Fruit fly (Drosophila melanogaster) whole organism, prepupa: ENCODE measurements around the gene CG7730.

Experiments used
- Blimp-1 ChIP-seq: fragments of 200-800 bp; sonication (Bioruptor generic); optimal IDR thresholded peaks from 3 replicates; lab custom pipeline; 2017; ENCODE audit warnings: missing biosample characterization, missing genetic modification characterization, mild to moderate bottlenecking, moderate library complexity, missing genetic modification reagents
- CG10631 ChIP-seq: fragments of 200-800 bp; sonication (Bioruptor generic); optimal IDR thresholded peaks from 2 replicates; lab custom pipeline; 2016; ENCODE audit warnings: missing biosample characterization, missing genetic modification characterization
- CG10669 ChIP-seq: fragments of 200-800 bp; sonication (Bioruptor generic); optimal IDR thresholded peaks from 3 replicates; lab custom pipeline; 2018; ENCODE audit warnings: missing biosample characterization, mild to moderate bottlenecking, missing genetic modification characterization, moderate library complexity
- CG11294 ChIP-seq: fragments of 200-800 bp; sonication (Bioruptor generic); IDR thresholded peaks from 2 replicates; pipeline ENCODE4 v1.3.6; 2022; ENCODE audit warnings: missing biosample characterization, missing genetic modification characterization
- CG11762 ChIP-seq: fragments of 200-800 bp; sonication (Bioruptor generic); optimal IDR thresholded peaks from 3 replicates; lab custom pipeline; 2016; ENCODE audit warnings: missing biosample characterization, missing genetic modification characterization; ENCODE audit not compliant: insufficient read depth
- CG11902 ChIP-seq: fragments of 200-800 bp; sonication (Bioruptor generic); optimal IDR thresholded peaks from 3 replicates; lab custom pipeline; 2016; ENCODE audit warnings: missing biosample characterization, missing genetic modification characterization
- CG15336 ChIP-seq: fragments of 200-800 bp; sonication (Bioruptor generic); IDR thresholded peaks from 2 replicates; pipeline ENCODE4 v1.3.6; 2022; ENCODE audit warnings: missing biosample characterization, missing genetic modification characterization
- CG1621 ChIP-seq: fragments of 200-800 bp; sonication (Bioruptor generic); optimal IDR thresholded peaks from 3 replicates; lab custom pipeline; 2018; ENCODE audit warnings: missing biosample characterization, mild to moderate bottlenecking, missing genetic modification characterization
- CG16779 ChIP-seq: fragments of 200-800 bp; sonication (Bioruptor generic); optimal IDR thresholded peaks from 3 replicates; lab custom pipeline; 2017; ENCODE audit warnings: missing biosample characterization, mild to moderate bottlenecking, missing genetic modification characterization
- CG3032 ChIP-seq: fragments of 200-800 bp; optimal IDR thresholded peaks from 2 replicates; lab custom pipeline; 2019; ENCODE audit warnings: missing biosample characterization, mild to moderate bottlenecking, missing genetic modification characterization, moderate library complexity
- CG31627 ChIP-seq: fragments of 200-800 bp; sonication (Bioruptor generic); optimal IDR thresholded peaks from 3 replicates; lab custom pipeline; 2016; ENCODE audit warnings: missing biosample characterization, missing genetic modification characterization
- CG32006 ChIP-seq: fragments of 200-800 bp; sonication (Bioruptor generic); optimal IDR thresholded peaks from 3 replicates; lab custom pipeline; 2017; ENCODE audit warnings: missing biosample characterization, mild to moderate bottlenecking, missing genetic modification characterization
- CG34406 ChIP-seq: fragments of 200-800 bp; sonication (Bioruptor generic); optimal IDR thresholded peaks from 3 replicates; lab custom pipeline; 2016; ENCODE audit warnings: missing biosample characterization, missing genetic modification characterization
- CG3919 ChIP-seq: fragments of 200-800 bp; sonication (Bioruptor generic); optimal IDR thresholded peaks from 3 replicates; lab custom pipeline; 2016; ENCODE audit warnings: missing biosample characterization, missing genetic modification characterization
- CG4318 ChIP-seq: fragments of 200-800 bp; sonication (Bioruptor generic); optimal IDR thresholded peaks from 3 replicates; lab custom pipeline; 2017; ENCODE audit warnings: missing biosample characterization, mild to moderate bottlenecking, missing genetic modification characterization
- CG6163 ChIP-seq: fragments of 200-800 bp; sonication (Bioruptor generic); IDR thresholded peaks from 3 replicates; pipeline ENCODE4 v1.3.6; 2022; ENCODE audit warnings: missing biosample characterization, missing genetic modification characterization
- CG6276 ChIP-seq: fragments of 200-800 bp; sonication (Bioruptor generic); optimal IDR thresholded peaks from 2 replicates; lab custom pipeline; 2017; ENCODE audit warnings: missing biosample characterization, mild to moderate bottlenecking, missing genetic modification characterization
- CG6792 ChIP-seq: fragments of 200-800 bp; sonication (Bioruptor generic); optimal IDR thresholded peaks from 3 replicates; lab custom pipeline; 2016; ENCODE audit warnings: missing biosample characterization, missing genetic modification characterization
- CG6808 ChIP-seq: fragments of 200-800 bp; sonication (Bioruptor generic); optimal IDR thresholded peaks from 3 replicates; lab custom pipeline; 2017; ENCODE audit warnings: missing biosample characterization, missing genetic modification characterization, mild to moderate bottlenecking, moderate library complexity, missing genetic modification reagents
- CG6854 ChIP-seq: fragments of 200-800 bp; sonication (Bioruptor generic); optimal IDR thresholded peaks from 2 replicates; lab custom pipeline; 2017; ENCODE audit warnings: missing biosample characterization, mild to moderate bottlenecking, missing genetic modification characterization
- CG7368 ChIP-seq: fragments of 200-800 bp; sonication (Bioruptor generic); optimal IDR thresholded peaks from 3 replicates; lab custom pipeline; 2016; ENCODE audit warnings: missing biosample characterization, missing genetic modification characterization
- CG8319 ChIP-seq: fragments of 200-800 bp; sonication (Bioruptor generic); optimal IDR thresholded peaks from 3 replicates; lab custom pipeline; 2016; ENCODE audit warnings: missing biosample characterization, missing genetic modification characterization
- CG9139 ChIP-seq: fragments of 200-800 bp; sonication (Bioruptor generic); optimal IDR thresholded peaks from 3 replicates; lab custom pipeline; 2017; ENCODE audit warnings: missing biosample characterization, mild to moderate bottlenecking, missing genetic modification characterization
- Eip75B ChIP-seq: fragments of 200-800 bp; sonication (Bioruptor generic); optimal IDR thresholded peaks from 3 replicates; lab custom pipeline; 2016; ENCODE audit warnings: missing biosample characterization, missing genetic modification characterization
- Eip78C ChIP-seq: fragments of 200-800 bp; sonication (Bioruptor generic); peaks from one replicate; lab custom pipeline; 2016; ENCODE audit warnings: missing biosample characterization, missing genetic modification characterization
- Eip93F ChIP-seq: fragments of 200-800 bp; sonication (Bioruptor generic); optimal IDR thresholded peaks from 2 replicates; lab custom pipeline; 2016; ENCODE audit warnings: missing biosample characterization, mild to moderate bottlenecking, missing genetic modification characterization
- Ets96B ChIP-seq: fragments of 200-800 bp; optimal IDR thresholded peaks from 2 replicates; lab custom pipeline; 2019; ENCODE audit warnings: missing biosample characterization, mild to moderate bottlenecking, missing genetic modification characterization, moderate library complexity
- Gug ChIP-seq: fragments of 200-800 bp; sonication (Bioruptor generic); IDR thresholded peaks from 2 replicates; pipeline ENCODE4 v1.3.6; 2022; ENCODE audit warnings: missing biosample characterization, missing genetic modification characterization
- Hr38 ChIP-seq: sonication (Bioruptor generic); optimal IDR thresholded peaks from 2 replicates; lab custom pipeline; 2016; ENCODE audit warnings: missing biosample characterization, missing genetic modification characterization
- Hr39 ChIP-seq: fragments of 200-800 bp; sonication (Bioruptor generic); optimal IDR thresholded peaks from 2 replicates; lab custom pipeline; 2016; ENCODE audit warnings: missing biosample characterization, missing genetic modification characterization
- Lpt ChIP-seq: fragments of 200-800 bp; sonication (Bioruptor generic); optimal IDR thresholded peaks from 3 replicates; lab custom pipeline; 2016; ENCODE audit warnings: missing biosample characterization, missing genetic modification characterization
- Met ChIP-seq: fragments of 200-800 bp; sonication (Bioruptor generic); optimal IDR thresholded peaks from 3 replicates; lab custom pipeline; 2016; ENCODE audit warnings: missing biosample characterization, missing genetic modification characterization
- OdsH ChIP-seq: fragments of 200-800 bp; sonication (Bioruptor generic); optimal IDR thresholded peaks from 3 replicates; lab custom pipeline; 2016; ENCODE audit warnings: missing biosample characterization, missing genetic modification characterization
- Sox14 ChIP-seq: fragments of 200-800 bp; sonication (Bioruptor generic); optimal IDR thresholded peaks from 3 replicates; lab custom pipeline; 2016; ENCODE audit warnings: missing biosample characterization, missing genetic modification characterization
- Sox15 ChIP-seq: fragments of 200-800 bp; sonication (Bioruptor generic); optimal IDR thresholded peaks from 3 replicates; lab custom pipeline; 2016; ENCODE audit warnings: missing biosample characterization, missing genetic modification characterization
- acj6 ChIP-seq: fragments of 200-800 bp; sonication (Bioruptor generic); optimal IDR thresholded peaks from 3 replicates; lab custom pipeline; 2016; ENCODE audit warnings: missing biosample characterization, missing genetic modification characterization
- cyc ChIP-seq: fragments of 200-800 bp; sonication (Bioruptor generic); optimal IDR thresholded peaks from 3 replicates; lab custom pipeline; 2016; ENCODE audit warnings: missing biosample characterization, missing genetic modification characterization
- dsx ChIP-seq: fragments of 200-800 bp; optimal IDR thresholded peaks from 3 replicates; lab custom pipeline; 2019; ENCODE audit warnings: missing biosample characterization, mild to moderate bottlenecking, missing genetic modification characterization, moderate library complexity; ENCODE audit not compliant: poor library complexity, severe bottlenecking
- eg ChIP-seq: fragments of 200-800 bp; sonication (Bioruptor generic); IDR thresholded peaks from 3 replicates; pipeline ENCODE4 v1.3.6; 2022; ENCODE audit warnings: missing biosample characterization, missing genetic modification characterization
- esn ChIP-seq: fragments of 200-800 bp; sonication (Bioruptor generic); optimal IDR thresholded peaks from 2 replicates; lab custom pipeline; 2016; ENCODE audit warnings: missing biosample characterization, mild to moderate bottlenecking, missing genetic modification characterization, moderate library complexity
- fd59A ChIP-seq: fragments of 200-800 bp; sonication (Bioruptor generic); optimal IDR thresholded peaks from 2 replicates; lab custom pipeline; 2017; ENCODE audit warnings: missing biosample characterization, mild to moderate bottlenecking, missing genetic modification characterization, missing genetic modification reagents
- fd85E ChIP-seq: fragments of 200-800 bp; sonication (Bioruptor generic); optimal IDR thresholded peaks from 3 replicates; lab custom pipeline; 2016; ENCODE audit warnings: missing biosample characterization, missing genetic modification characterization
- fkh ChIP-seq: fragments of 200-800 bp; sonication (Bioruptor generic); optimal IDR thresholded peaks from 3 replicates; lab custom pipeline; 2017; ENCODE audit warnings: missing biosample characterization, mild to moderate bottlenecking, missing genetic modification characterization, moderate library complexity
- lz ChIP-seq: fragments of 200-800 bp; sonication (Bioruptor generic); optimal IDR thresholded peaks from 3 replicates; lab custom pipeline; 2016; ENCODE audit warnings: missing biosample characterization, missing genetic modification characterization
- net ChIP-seq: fragments of 200-800 bp; sonication (Bioruptor generic); optimal IDR thresholded peaks from 3 replicates; lab custom pipeline; 2016; ENCODE audit warnings: missing biosample characterization, missing genetic modification characterization
- salr ChIP-seq, 2 experiments: fragments of 200-800 bp; sonication (Bioruptor generic); optimal IDR thresholded peaks; 3 replicates each; lab custom pipeline; 2016 to 2018; ENCODE audit warnings: missing biosample characterization in 2 of 2, missing genetic modification characterization in 2 of 2, mild to moderate bottlenecking in 1 of 2
- spab ChIP-seq: fragments of 200-800 bp; sonication (Bioruptor generic); optimal IDR thresholded peaks from 2 replicates; lab custom pipeline; 2017; ENCODE audit warnings: missing biosample characterization, mild to moderate bottlenecking, missing genetic modification characterization, missing genetic modification reagents
- svp ChIP-seq: fragments of 200-800 bp; sonication (Bioruptor generic); peaks from one replicate; lab custom pipeline; 2016; ENCODE audit warnings: missing biosample characterization, missing genetic modification characterization
- vri ChIP-seq: fragments of 200-800 bp; sonication (Bioruptor generic); optimal IDR thresholded peaks from 3 replicates; lab custom pipeline; 2016; ENCODE audit warnings: missing biosample characterization, mild to moderate bottlenecking, missing genetic modification characterization

Gene CG7730

dm6 chr3L:17006250-17006693, 21.0 kb upstream of the CG7730 start:
- TF ChIP-seq vri (peak; percentile 37), Met (GFP tag; lab: Kevin White, UChicago) (peak; percentile 20), cyc (GFP tag; lab: Kevin White, UChicago) (peak; percentile 28), Gug (GFP tag; lab: Robert Waterston, UW) (peak; percentile 33), CG9139 (GFP tag; lab: Kevin White, UChicago) (no peak), OdsH (peak; percentile 6), CG10669 (GFP tag; lab: Kevin White, UChicago) (no peak), fd59A (no peak), fkh (GFP tag; lab: Kevin White, UChicago) (peak; percentile 84), esn (GFP tag; lab: Kevin White, UChicago) (peak; percentile 9), svp (GFP tag; lab: Kevin White, UChicago) (peak; percentile 51), Lpt (GFP tag; lab: Kevin White, UChicago) (no peak), CG3919 (GFP tag; lab: Kevin White, UChicago) (peak; percentile 28), CG31627 (GFP tag; lab: Kevin White, UChicago) (peak; percentile 33), CG34406 (GFP tag; lab: Kevin White, UChicago) (no peak), eg (peak; percentile 33; the same call in 1 of the 3 replicates), CG16779 (no peak), CG1621 (tag; lab: Kevin White, UChicago) (no peak), Eip93F (no peak), CG11294 (no peak), CG11902 (GFP tag; lab: Kevin White, UChicago) (no peak), CG6854 (GFP tag; lab: Kevin White, UChicago) (no peak), Eip78C (peak; percentile 37), Sox14 (GFP tag; lab: Kevin White, UChicago) (peak; percentile 33), Blimp-1 (no peak), Hr39 (no peak)

dm6 chr3L:17007041-17007471, 20.3 kb upstream of the CG7730 start:
- TF ChIP-seq CG6792 (GFP tag; lab: Kevin White, UChicago) (peak; percentile 17), Sox14 (GFP tag; lab: Kevin White, UChicago) (peak; percentile 50), fd85E (GFP tag; lab: Kevin White, UChicago) (no peak), net (GFP tag; lab: Kevin White, UChicago) (peak; percentile 51), esn (GFP tag; lab: Kevin White, UChicago) (peak; percentile 19), CG1621 (tag; lab: Kevin White, UChicago) (peak; percentile 11), spab (GFP tag; lab: Kevin White, UChicago) (peak; percentile 51), salr (GFP tag; optimal IDR thresholded peaks at IDR 0.05; lab: Kevin White, UChicago) (peak; percentile 5 to 20), CG15336 (peak; percentile 64), CG10669 (GFP tag; lab: Kevin White, UChicago) (peak; percentile 39), Met (GFP tag; lab: Kevin White, UChicago) (peak; percentile 32), CG7368 (GFP tag; lab: Kevin White, UChicago) (peak; percentile 40), Lpt (GFP tag; lab: Kevin White, UChicago) (peak; percentile 48), CG3032 (tag; lab: Kevin White, UChicago) (peak; percentile 56), CG6854 (GFP tag; lab: Kevin White, UChicago) (no peak), CG32006 (peak; percentile 60), Sox15 (peak; percentile 44), Eip78C (peak; percentile 88), fkh (GFP tag; lab: Kevin White, UChicago) (peak; percentile 59), CG11902 (GFP tag; lab: Kevin White, UChicago) (peak; percentile 47), CG6808 (peak; percentile 51), CG11762 (GFP tag; lab: Kevin White, UChicago) (peak; percentile 25), CG8319 (GFP tag; lab: Kevin White, UChicago) (peak; percentile 29), acj6 (GFP tag; lab: Kevin White, UChicago) (peak; percentile 57), CG6163 (GFP tag; lab: Robert Waterston, UW) (peak; percentile 75), CG6276 (GFP tag; lab: Kevin White, UChicago) (peak; percentile 50), lz (peak; percentile 32), CG4318 (GFP tag; lab: Kevin White, UChicago) (peak; percentile 44), CG16779 (peak; percentile 21), Eip75B (GFP tag; lab: Kevin White, UChicago) (peak; percentile 11), dsx (peak; percentile 41), Ets96B (tag; lab: Kevin White, UChicago) (peak; percentile 50), CG10631 (GFP tag; lab: Kevin White, UChicago) (peak; percentile 37), OdsH (peak; percentile 62), Hr38 (GFP tag; lab: Kevin White, UChicago) (no peak), svp (GFP tag; lab: Kevin White, UChicago) (peak; percentile 81), CG11294 (peak; percentile 36; the same call in 1 of the 2 replicates)
